Fruit fly (Drosophila melanogaster): ENCODE results near the gene CG32576.

Gene CG32576

dm6 chrX:16296423-16297292 lies 8.3 kb upstream of the CG32576 start, which contains the start of gene CG3632 (continued):
- TF ChIP-seq CG10274 (GFP tag; optimal IDR thresholded peaks at IDR 0.05) (no peak), caup (GFP tag; optimal IDR thresholded peaks at IDR 0.05; ENCODE audit: severe bottlenecking) (peak; percentile 6), CG14965 (GFP tag; optimal IDR thresholded peaks at IDR 0.05; ENCODE audit: borderline replicate concordance) (no peak)

dm6 chrX:16292646-16293045 lies 4.3 kb upstream of the CG32576 start:
- TF ChIP-seq CG3065 (GFP tag; optimal IDR thresholded peaks at IDR 0.05) (no peak), sob (GFP tag; IDR thresholded peaks at IDR 0.05) (no peak), Aef1 (GFP tag; IDR thresholded peaks at IDR 0.05) (no peak), Dref (GFP tag; IDR thresholded peaks at IDR 0.05) (no peak), CG4360 (GFP tag; IDR thresholded peaks at IDR 0.05) (no peak), disco-r (GFP tag; optimal IDR thresholded peaks at IDR 0.05) (no peak), NC2α (GFP tag; optimal IDR thresholded peaks at IDR 0.05) (no peak), CG9876 (GFP tag; optimal IDR thresholded peaks at IDR 0.05) (no peak), CG3726 (GFP tag; IDR thresholded peaks at IDR 0.05) (no peak), tio (GFP tag; optimal IDR thresholded peaks at IDR 0.05) (no peak), kay (GFP tag; optimal IDR thresholded peaks at IDR 0.05) (no peak), crol (GFP tag; IDR thresholded peaks at IDR 0.05) (peak; percentile 20; the same call in 1 of the 2 replicates), CG3838 (GFP tag; optimal IDR thresholded peaks at IDR 0.05) (no peak), zfh1 (GFP tag; IDR thresholded peaks at IDR 0.05) (no peak), danr (GFP tag; IDR thresholded peaks at IDR 0.05) (no peak), CG10462 (GFP tag; optimal IDR thresholded peaks at IDR 0.05) (no peak), ase (GFP tag; IDR thresholded peaks at IDR 0.05) (no peak), ash1 (GFP tag; optimal IDR thresholded peaks at IDR 0.05) (no peak), exex (tag; optimal IDR thresholded peaks at IDR 0.05) (peak; percentile 69), mld (GFP tag; IDR thresholded peaks at IDR 0.05; ENCODE audit: partially characterized antibody) (no peak), CG13894 (tag; optimal IDR thresholded peaks at IDR 0.05) (no peak), Ravus (GFP tag; IDR thresholded peaks at IDR 0.05) (no peak), CG2129 (GFP tag; IDR thresholded peaks at IDR 0.05; ENCODE audit: partially characterized antibody) (no peak), ewg (GFP tag; optimal IDR thresholded peaks at IDR 0.05) (no peak), CG14050 (GFP tag; IDR thresholded peaks at IDR 0.05) (no peak), CG11247 (GFP tag; IDR thresholded peaks at IDR 0.05) (no peak), Med (GFP tag) (peak; percentile 48), odd (GFP tag; optimal IDR thresholded peaks at IDR 0.05) (no peak), sug (tag; optimal IDR thresholded peaks at IDR 0.05) (peak; percentile 25), chif (GFP tag; optimal IDR thresholded peaks at IDR 0.05) (no peak)

dm6 chrX:16288999-16289398 lies 666 bp upstream of the CG32576 start:
- TF ChIP-seq CG7987 (GFP tag; optimal IDR thresholded peaks at IDR 0.05) (no peak), dm (GFP tag; optimal IDR thresholded peaks at IDR 0.05) (peak; percentile 42), bigmax (GFP tag; optimal IDR thresholded peaks at IDR 0.05) (peak; percentile 92), Ets65A (GFP tag) (peak; percentile 17), Med (GFP tag) (peak; percentile 16), cg (GFP tag; optimal IDR thresholded peaks at IDR 0.05) (peak; percentile 41), CG32767 (GFP tag; IDR thresholded peaks at IDR 0.05) (no peak), MESR4 (GFP tag; optimal IDR thresholded peaks at IDR 0.05) (peak; percentile 57), YL-1 (GFP tag; optimal IDR thresholded peaks at IDR 0.05) (peak; percentile 48)
